Fruit fly (Drosophila melanogaster) whole organism: ENCODE data around the gene Sap30.

Source experiments
- Dll ChIP-seq: fragments of >200 bp; optimal IDR thresholded peaks from 2 replicates; lab custom pipeline; 2017
- pan ChIP-seq: fragments of >200 bp; optimal IDR thresholded peaks from 2 replicates; lab custom pipeline; 2017
- usp ChIP-seq: fragments of >200 bp; optimal IDR thresholded peaks from 2 replicates; lab custom pipeline; 2017; ENCODE audit warnings: missing biosample characterization, missing genetic modification characterization, mixed read lengths

dm6 chrX:16821216-16821615, 34.1 kb downstream of the Sap30 start:
- TF ChIP-seq usp (GFP tag; lab: Kevin White, UChicago) (no peak), pan (no peak), Dll (lab: Kevin White, UChicago) (no peak)
